Fruit fly (Drosophila melanogaster): ENCODE data around the gene CG32814.

Gene CG32814

DNA sequence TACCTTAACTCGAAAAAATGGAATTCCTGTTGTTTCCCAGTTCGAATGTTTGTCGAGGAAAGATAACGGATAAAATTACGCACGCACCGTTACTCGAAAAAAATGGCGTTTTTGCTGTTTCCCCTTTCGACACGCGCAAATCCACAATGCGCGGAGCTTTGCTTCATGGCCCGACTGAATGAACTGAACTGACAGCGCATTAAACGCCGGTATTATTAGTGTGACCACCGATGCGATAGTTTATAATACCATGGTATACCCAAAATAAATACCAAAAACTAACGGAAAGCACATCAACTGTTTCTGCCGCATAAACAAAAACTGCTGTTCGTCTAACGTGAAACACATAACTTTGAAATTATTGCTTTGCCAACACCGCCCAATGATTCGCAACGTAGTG lies at the start of gene CG32814, which contains the start of the genes CG11638 and CG3021 (continued):
- no peak for TF ChIP-seq NC2β (GFP tag; optimal IDR thresholded peaks at IDR 0.05)
- TF ChIP-seq luna (GFP tag; optimal IDR thresholded peaks at IDR 0.05) = no peak
- TF ChIP-seq CG31388 (GFP tag; optimal IDR thresholded peaks at IDR 0.05) = no peak
- no peak for TF ChIP-seq Lpt (GFP tag; optimal IDR thresholded peaks at IDR 0.05)
- TF ChIP-seq Atf-2 (GFP tag; optimal IDR thresholded peaks at IDR 0.05) = no peak
- TF ChIP-seq CG8765 (GFP tag; IDR thresholded peaks at IDR 0.05) = no peak
- peak; percentile 74 for TF ChIP-seq pzg (GFP tag; optimal IDR thresholded peaks at IDR 0.05)
- TF ChIP-seq D19B (GFP tag; optimal IDR thresholded peaks at IDR 0.05) = no peak
- peak; percentile 21; the same call in 1 of the 2 replicates for TF ChIP-seq vvl (GFP tag; IDR thresholded peaks at IDR 0.05)
- TF ChIP-seq toy (GFP tag; IDR thresholded peaks at IDR 0.05) = no peak
- TF ChIP-seq Vsx1 (GFP tag; optimal IDR thresholded peaks at IDR 0.05) = no peak
- no peak for TF ChIP-seq Asciz (GFP tag; optimal IDR thresholded peaks at IDR 0.05)
- peak; percentile 22 for TF ChIP-seq ATbp (GFP tag; optimal IDR thresholded peaks at IDR 0.05)
- no peak for TF ChIP-seq C15 (GFP tag; IDR thresholded peaks at IDR 0.05)
- TF ChIP-seq ems (GFP tag; optimal IDR thresholded peaks at IDR 0.05) = no peak
- no peak for TF ChIP-seq H15 (GFP tag; IDR thresholded peaks at IDR 0.05)
- no peak for TF ChIP-seq Hr3 (GFP tag; optimal IDR thresholded peaks at IDR 0.05)
- no peak for TF ChIP-seq ftz-f1 (GFP tag; optimal IDR thresholded peaks at IDR 0.05)
- TF ChIP-seq sd (tag; optimal IDR thresholded peaks at IDR 0.05) = no peak
- TF ChIP-seq CG3726 (GFP tag; IDR thresholded peaks at IDR 0.05) = no peak
- no peak for TF ChIP-seq emc (GFP tag; optimal IDR thresholded peaks at IDR 0.05)
- TF ChIP-seq corto (GFP tag; optimal IDR thresholded peaks at IDR 0.05) = no peak
- no peak for TF ChIP-seq Hand (GFP tag; optimal IDR thresholded peaks at IDR 0.05)
- no peak for TF ChIP-seq Hsf (GFP tag; optimal IDR thresholded peaks at IDR 0.05)
- TF ChIP-seq CG13123 (GFP tag; optimal IDR thresholded peaks at IDR 0.05) = no peak
- no peak for TF ChIP-seq CG4360 (GFP tag; IDR thresholded peaks at IDR 0.05)
- TF ChIP-seq CG2120 (GFP tag; optimal IDR thresholded peaks at IDR 0.05) = no peak
- no peak for TF ChIP-seq Six4 (GFP tag; optimal IDR thresholded peaks at IDR 0.05)
- TF ChIP-seq zen2 (GFP tag; IDR thresholded peaks at IDR 0.05; ENCODE audit: partially characterized antibody) = 0 out of 3 replicates have a peak, but pooled peaks have one; percentile 44
- no peak for TF ChIP-seq lbe (GFP tag; optimal IDR thresholded peaks at IDR 0.05)
- no peak for TF ChIP-seq ind (GFP tag; optimal IDR thresholded peaks at IDR 0.05)
- peak; percentile 16 for TF ChIP-seq CG15601 (tag; optimal IDR thresholded peaks at IDR 0.05)
- TF ChIP-seq CG7745 (tag; optimal IDR thresholded peaks at IDR 0.05) = no peak
- peak; percentile 0 for TF ChIP-seq tap (tag; optimal IDR thresholded peaks at IDR 0.05)
- TF ChIP-seq Nf-YA (GFP tag; IDR thresholded peaks at IDR 0.05) = no peak
- no peak for TF ChIP-seq CG6654 (GFP tag; optimal IDR thresholded peaks at IDR 0.05)
- TF ChIP-seq CG7928 (GFP tag; optimal IDR thresholded peaks at IDR 0.05) = no peak
- TF ChIP-seq CG4854 (GFP tag; optimal IDR thresholded peaks at IDR 0.05) = no peak
- TF ChIP-seq nau (GFP tag; optimal IDR thresholded peaks at IDR 0.05) = peak; percentile 2
- no peak for TF ChIP-seq ash1 (GFP tag; optimal IDR thresholded peaks at IDR 0.05)
- TF ChIP-seq gcm (GFP tag; optimal IDR thresholded peaks at IDR 0.05) = no peak
- peak; percentile 40 for TF ChIP-seq Sry-δ (GFP tag; optimal IDR thresholded peaks at IDR 0.05)
- peak; percentile 47 for TF ChIP-seq CG1603 (tag; optimal IDR thresholded peaks at IDR 0.05)
- no peak for TF ChIP-seq pita (GFP tag; optimal IDR thresholded peaks at IDR 0.05)
- 0 out of 2 replicates have a peak, but pooled peaks have one; percentile 16 for TF ChIP-seq Dref (GFP tag; IDR thresholded peaks at IDR 0.05)
- TF ChIP-seq bigmax (GFP tag; optimal IDR thresholded peaks at IDR 0.05) = no peak
- TF ChIP-seq Blimp-1 (GFP tag; optimal IDR thresholded peaks at IDR 0.05) = no peak
- TF ChIP-seq vfl (GFP tag; optimal IDR thresholded peaks at IDR 0.05) = no peak
- no peak for TF ChIP-seq pb (GFP tag; optimal IDR thresholded peaks at IDR 0.05)
- TF ChIP-seq ham (GFP tag; IDR thresholded peaks at IDR 0.05) = no peak
- peak; percentile 26 for TF ChIP-seq ewg (GFP tag; optimal IDR thresholded peaks at IDR 0.05)
- no peak for TF ChIP-seq Tbp (GFP tag; optimal IDR thresholded peaks at IDR 0.05)

Measured in whole organism, embryonic.